Fruit fly (Drosophila melanogaster) Kc167 (cell line): ENCODE measurements around the gene obst-F.

ENCODE experiments used
- Myc ChIP-seq: fragments of >200 bp; optimal IDR thresholded peaks from 2 replicates; lab custom pipeline; 2017; ENCODE audit warnings: missing external identifiers
- h ChIP-seq: fragments of >200 bp; optimal IDR thresholded peaks from 3 replicates; lab custom pipeline; 2018; ENCODE audit warnings: missing external identifiers

- no peak for TF ChIP-seq h (lab: Kevin White, UChicago)
- TF ChIP-seq Myc (lab: Kevin White, UChicago) = no peak
Observed at dm6 chr3L:20191848-20192247, 9.6 kb downstream of the obst-F start.
